Worm (Caenorhabditis elegans) whole organism, late embryonic: ENCODE measurements around the gene R08C7.5.

ENCODE experiments used
- Y22D7AL.16 ChIP-seq: sonication (generic microtip); optimal IDR thresholded peaks from 2 replicates; lab custom pipeline; 2016; ENCODE audit warnings: missing genetic modification characterization, missing compliant biosample characterization
- ama-1 ChIP-seq: fragments of 150-350 bp; optimal IDR thresholded peaks from 2 replicates; lab custom pipeline; 2014
- ceh-6 ChIP-seq: fragments of 200-800 bp; sonication (Bioruptor generic); optimal IDR thresholded peaks from 2 replicates; lab custom pipeline; 2018; ENCODE audit warnings: mild to moderate bottlenecking, missing genetic modification characterization, missing compliant biosample characterization
- fkh-10 ChIP-seq: fragments of 150-350 bp; optimal IDR thresholded peaks from 2 replicates; lab custom pipeline; 2014; ENCODE audit warnings: missing biosample characterization, missing genetic modification reagents, missing genetic modification characterization
- hlh-30 ChIP-seq: sonication (generic microtip); optimal IDR thresholded peaks from 2 replicates; lab custom pipeline; 2017; ENCODE audit warnings: antibody characterized with exemption, missing genetic modification characterization, missing compliant biosample characterization; ENCODE audit not compliant: insufficient read depth

DNA sequence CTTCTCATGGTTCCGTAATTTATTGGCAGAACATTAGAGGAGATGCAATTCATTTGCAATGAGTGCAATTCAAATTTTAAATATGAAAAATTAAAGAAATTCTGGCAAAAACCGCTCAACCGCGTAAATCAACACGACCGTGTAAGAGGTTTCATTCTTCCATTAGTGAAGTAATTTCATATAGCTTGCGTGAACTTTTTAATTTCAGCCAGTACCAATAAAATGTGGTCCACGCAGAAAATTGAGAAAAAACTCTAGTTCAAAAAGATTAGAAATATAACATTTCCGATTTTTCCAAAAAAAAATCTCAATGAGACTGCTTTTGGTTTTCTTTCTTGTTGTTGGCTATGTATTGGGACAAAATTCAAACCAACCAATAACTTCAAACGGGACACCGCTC lies 8.0 kb upstream of the R08C7.5 start, which contains the start of gene clec-175:
- TF ChIP-seq hlh-30 (tag; lab: Kevin White, UChicago) (no peak), ceh-6 (GFP tag; lab: Kevin White, UChicago) (no peak), ama-1 (no peak), Y22D7AL.16 (no peak), fkh-10 (GFP tag; lab: Kevin White, UChicago) (no peak)
